Worm (Caenorhabditis elegans) whole organism, young adult: ENCODE measurements around the gene Y47D3A.21.
A peak's percentile ranks its signal among the peaks of the same experiment; 100 is the strongest.

Source experiments
- D2030.7 ChIP-seq: fragments of 200-800 bp; sonication (Bioruptor generic); IDR thresholded peaks from 2 replicates; pipeline ENCODE4 v1.3.6; 2022; ENCODE audit warnings: missing genetic modification reagents, missing genetic modification characterization, missing compliant biosample characterization
- F10E7.11 ChIP-seq: sonication (generic microtip); optimal IDR thresholded peaks from 2 replicates; lab custom pipeline; 2017; ENCODE audit warnings: mild to moderate bottlenecking, missing genetic modification characterization, moderate library complexity, missing compliant biosample characterization
- K12H6.12 ChIP-seq: fragments of 200-800 bp; sonication (Bioruptor generic); optimal IDR thresholded peaks from 2 replicates; lab custom pipeline; 2018; ENCODE audit warnings: mild to moderate bottlenecking, missing genetic modification characterization, missing compliant biosample characterization
- T07F8.4 ChIP-seq: sonication (generic microtip); optimal IDR thresholded peaks from 2 replicates; lab custom pipeline; 2016; ENCODE audit warnings: mild to moderate bottlenecking, missing genetic modification characterization, moderate library complexity, missing compliant biosample characterization
- T26A5.8 ChIP-seq: sonication (generic microtip); optimal IDR thresholded peaks from 2 replicates; lab custom pipeline; 2016; ENCODE audit warnings: missing genetic modification characterization, missing compliant biosample characterization
- Y53F4B.3 ChIP-seq: fragments of 200-800 bp; sonication (Bioruptor generic); IDR thresholded peaks from 2 replicates; pipeline ENCODE4 v1.3.6; 2022; ENCODE audit warnings: missing genetic modification reagents, missing genetic modification characterization, missing compliant biosample characterization
- Y56A3A.18 ChIP-seq: fragments of 200-800 bp; sonication (Bioruptor generic); IDR thresholded peaks from 2 replicates; pipeline ENCODE4 v1.3.6; 2022; ENCODE audit warnings: missing genetic modification reagents, missing genetic modification characterization, missing compliant biosample characterization
- athp-1 ChIP-seq: sonication (generic microtip); optimal IDR thresholded peaks from 2 replicates; lab custom pipeline; 2017; ENCODE audit warnings: mild to moderate bottlenecking, missing genetic modification characterization, missing compliant biosample characterization
- attf-3 ChIP-seq: fragments of 200-800 bp; sonication (Bioruptor generic); conservative IDR thresholded peaks from 2 replicates; pipeline ENCODE4 v1.3.6; 2022; ENCODE audit warnings: missing genetic modification reagents, missing genetic modification characterization, missing compliant biosample characterization
- ccch-3 ChIP-seq: fragments of 200-800 bp; sonication (Bioruptor generic); optimal IDR thresholded peaks from 2 replicates; lab custom pipeline; 2018; ENCODE audit warnings: mild to moderate bottlenecking, missing genetic modification characterization, missing compliant biosample characterization
- cebp-1 ChIP-seq, 2 experiments: fragments of 200-800 bp in 1 of 2; sonication (Bioruptor generic) in 1 of 2; sonication (generic microtip) in 1 of 2; IDR thresholded peaks in 1 of 2; optimal IDR thresholded peaks in 1 of 2; 2 replicates each; pipeline versions ENCODE4 v1.3.6 to Lab custom; 2017 to 2022; ENCODE audit warnings: missing compliant biosample characterization in 2 of 2, missing genetic modification characterization in 2 of 2, mild to moderate bottlenecking in 1 of 2, missing genetic modification reagents in 1 of 2, moderate library complexity in 1 of 2
- ceh-100 ChIP-seq: fragments of 200-800 bp; sonication (Bioruptor generic); IDR thresholded peaks from 2 replicates; pipeline ENCODE4 v1.3.6; 2022; ENCODE audit warnings: missing genetic modification reagents, missing genetic modification characterization, missing compliant biosample characterization
- ceh-79 ChIP-seq: sonication (generic microtip); optimal IDR thresholded peaks from 2 replicates; lab custom pipeline; 2017; ENCODE audit warnings: mild to moderate bottlenecking, missing genetic modification characterization, missing compliant biosample characterization
- dpl-1 ChIP-seq: fragments of 150-350 bp; optimal IDR thresholded peaks from 2 replicates; lab custom pipeline; 2014; ENCODE audit warnings: missing biosample characterization, missing genetic modification reagents, missing genetic modification characterization
- efl-1 ChIP-seq: fragments of 150-350 bp; optimal IDR thresholded peaks from 2 replicates; lab custom pipeline; 2014; ENCODE audit warnings: missing biosample characterization, missing genetic modification reagents, missing genetic modification characterization
- gei-17 ChIP-seq: fragments of 200-800 bp; sonication (Bioruptor generic); optimal IDR thresholded peaks from 2 replicates; lab custom pipeline; 2018; ENCODE audit warnings: mild to moderate bottlenecking, missing genetic modification characterization, missing compliant biosample characterization
- hmg-20 ChIP-seq: fragments of 200-800 bp; sonication (Bioruptor generic); IDR thresholded peaks from 2 replicates; pipeline ENCODE4 v1.3.6; 2022; ENCODE audit warnings: missing genetic modification reagents, missing genetic modification characterization, missing compliant biosample characterization
- let-607 ChIP-seq, 2 experiments: fragments of 200-800 bp in 1 of 2; sonication (Bioruptor generic) in 1 of 2; sonication (generic microtip) in 1 of 2; optimal IDR thresholded peaks; 2 replicates each; lab custom pipeline; 2016 to 2018; ENCODE audit warnings: mild to moderate bottlenecking in 2 of 2, missing compliant biosample characterization in 2 of 2, missing genetic modification characterization in 2 of 2, moderate library complexity in 2 of 2, missing genotype in 1 of 2
- lin-35 ChIP-seq, 3 experiments: fragments of 150-350 bp in 2 of 3; sonication (generic microtip) in 1 of 3; optimal IDR thresholded peaks; 2 replicates each; lab custom pipeline; 2014 to 2018; ENCODE audit warnings: missing biosample characterization in 3 of 3, missing genetic modification characterization in 3 of 3, missing genetic modification reagents in 3 of 3
- lin-54 ChIP-seq: fragments of 200-800 bp; sonication (Bioruptor generic); optimal IDR thresholded peaks from 2 replicates; lab custom pipeline; 2018; ENCODE audit warnings: mild to moderate bottlenecking, missing genetic modification characterization, missing compliant biosample characterization
- lir-1 ChIP-seq: fragments of 200-800 bp; sonication (Bioruptor generic); conservative IDR thresholded peaks from 2 replicates; pipeline ENCODE4 v1.3.6; 2022; ENCODE audit warnings: missing genetic modification reagents, missing genetic modification characterization, missing compliant biosample characterization
- madf-3 ChIP-seq: fragments of 200-800 bp; sonication (Bioruptor generic); IDR thresholded peaks from 2 replicates; pipeline ENCODE4 v1.3.6; 2022; ENCODE audit warnings: missing genetic modification reagents, missing genetic modification characterization, missing compliant biosample characterization
- madf-6 ChIP-seq: fragments of 200-800 bp; sonication (Bioruptor generic); IDR thresholded peaks from 2 replicates; pipeline ENCODE4 v1.3.6; 2022; ENCODE audit warnings: missing genetic modification reagents, missing genetic modification characterization, missing compliant biosample characterization
- madf-8 ChIP-seq: fragments of 200-800 bp; sonication (Bioruptor generic); conservative IDR thresholded peaks from 2 replicates; pipeline ENCODE4 v1.3.6; 2022; ENCODE audit warnings: missing genetic modification reagents, missing genetic modification characterization, missing compliant biosample characterization
- mcd-1 ChIP-seq: fragments of 200-800 bp; sonication (Bioruptor generic); IDR thresholded peaks from 2 replicates; pipeline ENCODE4 v1.3.6; 2022; ENCODE audit warnings: missing genetic modification reagents, missing genetic modification characterization, missing compliant biosample characterization
- nfyb-1 ChIP-seq: fragments of 200-800 bp; sonication (Bioruptor generic); IDR thresholded peaks from 2 replicates; pipeline ENCODE4 v1.3.6; 2022; ENCODE audit warnings: missing genetic modification reagents, missing genetic modification characterization, missing compliant biosample characterization
- nhr-80 ChIP-seq: sonication (generic microtip); optimal IDR thresholded peaks from 2 replicates; lab custom pipeline; 2016; ENCODE audit warnings: missing genetic modification characterization, missing compliant biosample characterization
- nhr-90 ChIP-seq: sonication (generic microtip); optimal IDR thresholded peaks from 2 replicates; lab custom pipeline; 2016; ENCODE audit warnings: missing genotype, mild to moderate bottlenecking, missing genetic modification characterization, missing compliant biosample characterization
- sdz-38 ChIP-seq: sonication (generic microtip); optimal IDR thresholded peaks from 2 replicates; lab custom pipeline; 2016; ENCODE audit warnings: missing genotype, missing genetic modification characterization, missing compliant biosample characterization
- sptf-2 ChIP-seq: fragments of 200-800 bp; sonication (Bioruptor generic); optimal IDR thresholded peaks from 2 replicates; lab custom pipeline; 2018; ENCODE audit warnings: mild to moderate bottlenecking, missing genetic modification characterization, missing compliant biosample characterization
- tbp1 ChIP-seq: fragments of 200-800 bp; sonication (Bioruptor generic); optimal IDR thresholded peaks from 2 replicates; lab custom pipeline; 2018; ENCODE audit warnings: mild to moderate bottlenecking, missing genetic modification characterization, missing compliant biosample characterization
- zfh-2 ChIP-seq: fragments of 200-800 bp; sonication (Bioruptor generic); conservative IDR thresholded peaks from 2 replicates; pipeline ENCODE4 v1.3.6; 2022; ENCODE audit warnings: missing genetic modification reagents, missing genetic modification characterization, missing compliant biosample characterization
- ztf-18 ChIP-seq: sonication (generic microtip); optimal IDR thresholded peaks from 2 replicates; lab custom pipeline; 2016; ENCODE audit warnings: missing genotype, mild to moderate bottlenecking, missing genetic modification characterization, missing compliant biosample characterization
- ztf-22 ChIP-seq: fragments of 200-800 bp; sonication (Bioruptor generic); optimal IDR thresholded peaks from 2 replicates; lab custom pipeline; 2018; ENCODE audit warnings: mild to moderate bottlenecking, missing genetic modification characterization, moderate library complexity, missing compliant biosample characterization
- ztf-26 ChIP-seq: sonication (generic microtip); optimal IDR thresholded peaks from 2 replicates; lab custom pipeline; 2017; ENCODE audit warnings: missing genetic modification characterization, missing compliant biosample characterization
- ztf-28 ChIP-seq: fragments of 200-800 bp; sonication (Bioruptor generic); IDR thresholded peaks from 2 replicates; pipeline ENCODE4 v1.3.6; 2022; ENCODE audit warnings: missing genetic modification reagents, missing genetic modification characterization, missing compliant biosample characterization
- ztf-3 ChIP-seq: fragments of 200-800 bp; sonication (Bioruptor generic); optimal IDR thresholded peaks from 2 replicates; lab custom pipeline; 2018; ENCODE audit warnings: mild to moderate bottlenecking, missing genetic modification characterization, missing compliant biosample characterization

The Y47D3A.21 gene

ce11 chrIII:11289876-11290275 is 11.2 kb upstream of the Y47D3A.21 start (continued):
- no peak for TF ChIP-seq ztf-22 (GFP tag; lab: Kevin White, UChicago)
- no peak for TF ChIP-seq ztf-26
- no peak for TF ChIP-seq nfyb-1
- TF ChIP-seq nhr-90 (tag; lab: Kevin White, UChicago): no peak
- TF ChIP-seq T07F8.4 (tag; lab: Kevin White, UChicago): no peak
- peak; percentile 85 for TF ChIP-seq madf-8 (GFP tag; lab: Robert Waterston, UW)
- no peak for TF ChIP-seq K12H6.12 (tag; lab: Kevin White, UChicago)
- TF ChIP-seq zfh-2 (GFP tag; lab: Robert Waterston, UW): no peak
- no peak for TF ChIP-seq gei-17 (GFP tag; lab: Kevin White, UChicago)
- TF ChIP-seq ceh-100 (GFP tag; lab: Robert Waterston, UW): 0 out of 2 replicates have a peak, but pooled peaks have one; percentile 29
- no peak for TF ChIP-seq sptf-2
- TF ChIP-seq madf-3: no peak
- TF ChIP-seq dpl-1 (GFP tag; lab: Kevin White, UChicago): peak; percentile 25
- no peak for TF ChIP-seq Y53F4B.3 (GFP tag; lab: Robert Waterston, UW)
- no peak for TF ChIP-seq athp-1
- TF ChIP-seq ccch-3 (GFP tag; lab: Kevin White, UChicago): no peak
- TF ChIP-seq ztf-3 (GFP tag; lab: Kevin White, UChicago): no peak
- no peak for TF ChIP-seq sdz-38

- TF ChIP-seq ztf-28: no peak
- TF ChIP-seq F10E7.11 (tag; lab: Kevin White, UChicago): no peak
- no peak for TF ChIP-seq tbp1 (GFP tag; lab: Kevin White, UChicago)
Observed at ce11 chrIII:11288295-11288694, 9.6 kb upstream of the Y47D3A.21 start.

- TF ChIP-seq Y56A3A.18 (GFP tag; lab: Robert Waterston, UW) (no peak), lir-1 (GFP tag; lab: Robert Waterston, UW) (no peak), ceh-79 (tag; lab: Kevin White, UChicago) (no peak), sptf-2 (no peak), Y53F4B.3 (GFP tag; lab: Robert Waterston, UW) (no peak), nhr-80 (tag; lab: Kevin White, UChicago) (no peak), madf-6 (GFP tag; lab: Robert Waterston, UW) (no peak), dpl-1 (GFP tag; lab: Kevin White, UChicago) (no peak), nfyb-1 (no peak), attf-3 (GFP tag; lab: Robert Waterston, UW) (no peak), T26A5.8 (no peak), lin-35 (GFP tag; optimal IDR thresholded peaks at IDR 0.05; lab: Kevin White, UChicago) (no peak)
- TF ChIP-seq, all 124 proteins: peak for 0
Observed at ce11 chrIII:11287340-11287739, 8.6 kb upstream of the Y47D3A.21 start.

- TF ChIP-seq hmg-20 (GFP tag; lab: Robert Waterston, UW): no peak
- TF ChIP-seq D2030.7 (GFP tag; lab: Robert Waterston, UW): 0 out of 2 replicates have a peak, but pooled peaks have one; percentile 21
- TF ChIP-seq lin-35 (GFP tag; optimal IDR thresholded peaks at IDR 0.05; lab: Kevin White, UChicago): peak in 1 of 3 experiments; percentile 44
- no peak for TF ChIP-seq sptf-2
- peak; percentile 43 for TF ChIP-seq dpl-1 (GFP tag; lab: Kevin White, UChicago)
- no peak for TF ChIP-seq cebp-1 (GFP tag; IDR thresholded peaks at IDR 0.05; lab: Robert Waterston, UW)
- TF ChIP-seq cebp-1 (tag; optimal IDR thresholded peaks at IDR 0.05; lab: Kevin White, UChicago): no peak
- TF ChIP-seq ceh-100 (GFP tag; lab: Robert Waterston, UW): 0 out of 2 replicates have a peak, but pooled peaks have one; percentile 17
- TF ChIP-seq mcd-1 (GFP tag; lab: Robert Waterston, UW): peak; percentile 45
- peak; percentile 62 for TF ChIP-seq efl-1 (GFP tag; lab: Kevin White, UChicago)
- TF ChIP-seq ztf-18: no peak
- TF ChIP-seq lin-54 (GFP tag; lab: Kevin White, UChicago): peak; percentile 83
- peak in 1 of 2 experiments; percentile 18 for TF ChIP-seq let-607 (tag; optimal IDR thresholded peaks at IDR 0.05; lab: Kevin White, UChicago)
Observed at ce11 chrIII:11286069-11286468, 7.4 kb upstream of the Y47D3A.21 start.
